Fruit fly (Drosophila melanogaster): Measurements from ENCODE around the gene grn.
A peak's percentile ranks its signal among the peaks of the same experiment; 100 is the strongest.

Gene grn

dm6 chr3R:8106909-8107841 lies 74.1 kb downstream of the grn start (continued):
- TF ChIP-seq Blimp-1 (GFP tag; optimal IDR thresholded peaks at IDR 0.05) (no peak), net (GFP tag; optimal IDR thresholded peaks at IDR 0.05) (peak; percentile 0), fd59A (GFP tag; optimal IDR thresholded peaks at IDR 0.05) (peak; percentile 67), CG6792 (GFP tag; optimal IDR thresholded peaks at IDR 0.05) (peak; percentile 40), CG6276 (GFP tag; optimal IDR thresholded peaks at IDR 0.05) (peak; percentile 48), CG4318 (GFP tag; optimal IDR thresholded peaks at IDR 0.05) (peak; percentile 82)

- TF ChIP-seq svp (GFP tag), result peak; percentile 96
- peak; percentile 85 for TF ChIP-seq Hr39 (GFP tag; optimal IDR thresholded peaks at IDR 0.05)
- TF ChIP-seq esn (GFP tag; optimal IDR thresholded peaks at IDR 0.05), result peak; percentile 92
- TF ChIP-seq CG11294 (GFP tag; IDR thresholded peaks at IDR 0.05), result no peak
- TF ChIP-seq spab (GFP tag; optimal IDR thresholded peaks at IDR 0.05), result peak; percentile 99
- peak; percentile 87 for TF ChIP-seq Hr38 (GFP tag; optimal IDR thresholded peaks at IDR 0.05)
- peak; percentile 92 for TF ChIP-seq fd59A (GFP tag; optimal IDR thresholded peaks at IDR 0.05)
- peak; percentile 97 for TF ChIP-seq Ets96B (tag; optimal IDR thresholded peaks at IDR 0.05)
- peak; percentile 90 for TF ChIP-seq Lpt (GFP tag; optimal IDR thresholded peaks at IDR 0.05)
- TF ChIP-seq CG16779 (tag; optimal IDR thresholded peaks at IDR 0.05), result peak; percentile 99
- TF ChIP-seq CG10669 (GFP tag; optimal IDR thresholded peaks at IDR 0.05), result peak; percentile 98
- TF ChIP-seq Eip78C (GFP tag), result peak; percentile 98
- TF ChIP-seq CG6792 (GFP tag; optimal IDR thresholded peaks at IDR 0.05), result peak; percentile 92
- peak; percentile 51 for TF ChIP-seq CG32006 (GFP tag; optimal IDR thresholded peaks at IDR 0.05)
- peak; percentile 85 for TF ChIP-seq CG11762 (GFP tag; optimal IDR thresholded peaks at IDR 0.05; ENCODE audit: insufficient read depth)
- peak; percentile 98 for TF ChIP-seq CG6276 (GFP tag; optimal IDR thresholded peaks at IDR 0.05)
- TF ChIP-seq CG10631 (GFP tag; optimal IDR thresholded peaks at IDR 0.05), result peak; percentile 78
- TF ChIP-seq cyc (GFP tag; optimal IDR thresholded peaks at IDR 0.05), result peak; percentile 76
- TF ChIP-seq Eip93F (GFP tag; optimal IDR thresholded peaks at IDR 0.05), result peak; percentile 87
- peak; percentile 90 for TF ChIP-seq Sox14 (GFP tag; optimal IDR thresholded peaks at IDR 0.05)
- TF ChIP-seq pdm3 (GFP tag; optimal IDR thresholded peaks at IDR 0.05), result peak; percentile 94
- no peak for TF ChIP-seq CG6163 (GFP tag; IDR thresholded peaks at IDR 0.05)
- TF ChIP-seq CG34406 (GFP tag; optimal IDR thresholded peaks at IDR 0.05), result peak; percentile 97
- peak; percentile 46 for TF ChIP-seq Hr4 (GFP tag; optimal IDR thresholded peaks at IDR 0.05)
- TF ChIP-seq CG8319 (GFP tag; optimal IDR thresholded peaks at IDR 0.05), result peak; percentile 91
- no peak for TF ChIP-seq CG15336 (GFP tag; IDR thresholded peaks at IDR 0.05)
- no peak for TF ChIP-seq CG4318 (GFP tag; optimal IDR thresholded peaks at IDR 0.05)
- peak; percentile 87 for TF ChIP-seq fd85E (GFP tag; optimal IDR thresholded peaks at IDR 0.05)
- peak; percentile 64 for TF ChIP-seq Ets21C (GFP tag; optimal IDR thresholded peaks at IDR 0.05)
- peak; percentile 88 for TF ChIP-seq Smox (GFP tag; optimal IDR thresholded peaks at IDR 0.05)
- peak; percentile 52 for TF ChIP-seq CG31627 (GFP tag; optimal IDR thresholded peaks at IDR 0.05)
- TF ChIP-seq acj6 (GFP tag; optimal IDR thresholded peaks at IDR 0.05), result peak; percentile 77
- peak; percentile 95 for TF ChIP-seq CG3032 (tag; optimal IDR thresholded peaks at IDR 0.05)
- TF ChIP-seq CG9139 (GFP tag; optimal IDR thresholded peaks at IDR 0.05), result peak; percentile 100
- peak; percentile 99 for TF ChIP-seq CG6808 (GFP tag; optimal IDR thresholded peaks at IDR 0.05)
- peak; percentile 96 to 98 for TF ChIP-seq salr (GFP tag; optimal IDR thresholded peaks at IDR 0.05)
- peak; percentile 93 for TF ChIP-seq achi (GFP tag; optimal IDR thresholded peaks at IDR 0.05)
- TF ChIP-seq CG11902 (GFP tag; optimal IDR thresholded peaks at IDR 0.05), result no peak
- TF ChIP-seq dsx (GFP tag; optimal IDR thresholded peaks at IDR 0.05; ENCODE audit: poor library complexity, severe bottlenecking), result peak; percentile 98
- TF ChIP-seq Eip75B (GFP tag; optimal IDR thresholded peaks at IDR 0.05), result peak; percentile 97
- TF ChIP-seq topi (GFP tag; optimal IDR thresholded peaks at IDR 0.05), result peak; percentile 91
- TF ChIP-seq dac (GFP tag; optimal IDR thresholded peaks at IDR 0.05), result peak; percentile 78
- TF ChIP-seq Blimp-1 (GFP tag; optimal IDR thresholded peaks at IDR 0.05), result peak; percentile 83
- no peak for TF ChIP-seq eg (GFP tag; IDR thresholded peaks at IDR 0.05)
These were observed 75.2 kb downstream of the grn start for dm6 chr3R:8105839-8106718.

Measured in whole organism, prepupa.